Worm (Caenorhabditis elegans): Measurements from ENCODE around the gene C46G7.2.
A peak's percentile ranks its signal among the peaks of the same experiment; 100 is the strongest.

Gene C46G7.2

ce11 chrIV:6014895-6015294, at the start of gene C46G7.2:
Gene C46G7.2 (plus strand): TSS chrIV:6015195.
- TF ChIP-seq F39B2.1 (GFP tag; IDR thresholded peaks at IDR 0.05): no peak
- TF ChIP-seq ekl-4 (GFP tag; IDR thresholded peaks at IDR 0.05): no peak

- TF ChIP-seq ceh-79 (tag; optimal IDR thresholded peaks at IDR 0.05): peak; percentile 80
- TF ChIP-seq lin-35 (GFP tag; optimal IDR thresholded peaks at IDR 0.05): peak in 1 of 3 experiments; percentile 80
- TF ChIP-seq B0336.3 (GFP tag; IDR thresholded peaks at IDR 0.05): peak; percentile 90
- TF ChIP-seq hmg-1.2 (GFP tag; IDR thresholded peaks at IDR 0.05): peak; percentile 79
- peak; percentile 37; the same call in 1 of the 2 replicates for TF ChIP-seq ceh-100 (GFP tag; IDR thresholded peaks at IDR 0.05)
- no peak for TF ChIP-seq xnd-1 (tag; optimal IDR thresholded peaks at IDR 0.05)
- peak; percentile 69 for TF ChIP-seq D2030.7 (GFP tag; IDR thresholded peaks at IDR 0.05)
- peak; percentile 45 for TF ChIP-seq dpl-1 (GFP tag; optimal IDR thresholded peaks at IDR 0.05)
- no peak for TF ChIP-seq Y67H2A.10 (GFP tag; conservative IDR thresholded peaks at IDR 0.05)
- peak; percentile 99 for TF ChIP-seq tbp1 (GFP tag; optimal IDR thresholded peaks at IDR 0.05)
- TF ChIP-seq madf-6 (GFP tag; IDR thresholded peaks at IDR 0.05): no peak; the same call in 1 of the 2 replicates
- TF ChIP-seq hrde-1 (tag; optimal IDR thresholded peaks at IDR 0.05; ENCODE audit: borderline replicate concordance): peak; percentile 82
- peak; percentile 64; the same call in 1 of the 2 replicates for TF ChIP-seq rcor-1 (GFP tag; IDR thresholded peaks at IDR 0.05)
- peak; percentile 61 for TF ChIP-seq mcd-1 (GFP tag; IDR thresholded peaks at IDR 0.05)
- TF ChIP-seq ama-1 (optimal IDR thresholded peaks at IDR 0.05): no peak
- peak; percentile 52 to 91 for TF ChIP-seq ama-1 (GFP tag; optimal IDR thresholded peaks at IDR 0.05)
- TF ChIP-seq madf-3 (GFP tag; IDR thresholded peaks at IDR 0.05): peak; percentile 77; the same call in 1 of the 2 replicates
- TF ChIP-seq lin-54 (GFP tag; optimal IDR thresholded peaks at IDR 0.05): peak; percentile 74
- no peak for TF ChIP-seq tbx-9 (tag; optimal IDR thresholded peaks at IDR 0.05; ENCODE audit: borderline replicate concordance)
- peak; percentile 4 for TF ChIP-seq F10E7.11 (tag; optimal IDR thresholded peaks at IDR 0.05)
- TF ChIP-seq attf-6 (GFP tag; IDR thresholded peaks at IDR 0.05): peak; percentile 86
- no peak for TF ChIP-seq akir-1 (GFP tag; optimal IDR thresholded peaks at IDR 0.05)
- 0 out of 2 replicates have a peak, but pooled peaks have one; percentile 54 for TF ChIP-seq nhr-120 (GFP tag; IDR thresholded peaks at IDR 0.05)
- TF ChIP-seq C06A6.2 (GFP tag; conservative IDR thresholded peaks at IDR 0.05): peak; percentile 60; the same call in 1 of the 2 replicates
- peak; percentile 90; the same call in 1 of the 2 replicates for TF ChIP-seq Y56A3A.18 (GFP tag; IDR thresholded peaks at IDR 0.05)
- TF ChIP-seq rpc-1 (optimal IDR thresholded peaks at IDR 0.05): peak; percentile 94
- peak; percentile 98 for TF ChIP-seq rpc-1 (tag; optimal IDR thresholded peaks at IDR 0.05)
- TF ChIP-seq attf-5 (GFP tag; optimal IDR thresholded peaks at IDR 0.05): peak; percentile 78
- peak; percentile 77; the same call in 1 of the 2 replicates for TF ChIP-seq egl-44 (GFP tag; IDR thresholded peaks at IDR 0.05)
- TF ChIP-seq die-1 (tag; optimal IDR thresholded peaks at IDR 0.05): peak; percentile 94
- TF ChIP-seq aptf-3 (GFP tag; IDR thresholded peaks at IDR 0.05): no peak
- peak; percentile 91 for TF ChIP-seq somi-1 (GFP tag; optimal IDR thresholded peaks at IDR 0.05)
- TF ChIP-seq pha-4 (tag; optimal IDR thresholded peaks at IDR 0.05): peak; percentile 69
- TF ChIP-seq sptf-2 (GFP tag; optimal IDR thresholded peaks at IDR 0.05): no peak
- 0 out of 2 replicates have a peak, but pooled peaks have one; percentile 55 for TF ChIP-seq ztf-28 (GFP tag; IDR thresholded peaks at IDR 0.05)
- peak; percentile 85 for TF ChIP-seq snpc-3.4 (tag; optimal IDR thresholded peaks at IDR 0.05)
- TF ChIP-seq ceh-58 (GFP tag; IDR thresholded peaks at IDR 0.05): no peak
- peak; percentile 67 for TF ChIP-seq K11D2.4 (GFP tag; IDR thresholded peaks at IDR 0.05)
- TF ChIP-seq zfh-2 (GFP tag; conservative IDR thresholded peaks at IDR 0.05): no peak
- TF ChIP-seq T26A5.8 (tag; optimal IDR thresholded peaks at IDR 0.05): peak; percentile 69
- TF ChIP-seq athp-1 (tag; optimal IDR thresholded peaks at IDR 0.05): peak; percentile 54
- peak; percentile 95 for TF ChIP-seq nhr-80 (tag; optimal IDR thresholded peaks at IDR 0.05)
- peak; percentile 78 for TF ChIP-seq lsy-27 (tag; optimal IDR thresholded peaks at IDR 0.05; ENCODE audit: borderline replicate concordance, insufficient read depth)
- TF ChIP-seq madf-8 (GFP tag; conservative IDR thresholded peaks at IDR 0.05): no peak
- peak; percentile 49 for TF ChIP-seq ceh-27 (GFP tag; optimal IDR thresholded peaks at IDR 0.05)
These were observed 47.9 kb upstream of the C46G7.2 start for ce11 chrIV:5967035-5967499.
